Worm (Caenorhabditis elegans): Measurements from ENCODE around the gene fbxa-142.

DNA sequence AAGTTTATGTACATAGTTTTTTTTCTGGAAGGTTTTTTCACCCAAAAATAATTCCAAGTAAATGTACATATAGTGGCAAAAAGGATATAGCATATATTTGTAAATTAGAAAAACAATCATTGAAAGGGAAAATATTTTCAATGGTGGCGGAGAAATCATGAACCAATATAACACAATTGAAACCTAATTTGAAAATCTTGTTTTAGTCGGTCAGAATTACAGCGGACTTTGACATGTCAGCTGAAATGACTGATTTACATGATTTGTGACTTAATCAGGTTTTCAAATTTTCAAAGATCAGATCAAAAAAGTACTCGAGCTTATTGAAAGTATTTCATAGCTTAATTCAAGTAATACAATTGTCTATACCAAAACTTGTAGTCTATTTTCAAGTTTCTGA, 40.6 kb upstream of the fbxa-142 start, which contains the start of gene K05D4.9:
- TF ChIP-seq unc-62 (GFP tag; optimal IDR thresholded peaks at IDR 0.05) (no peak), lsy-2 (tag; optimal IDR thresholded peaks at IDR 0.05) (no peak), lin-13 (GFP tag; optimal IDR thresholded peaks at IDR 0.05) (no peak), hpl-2 (GFP tag; optimal IDR thresholded peaks at IDR 0.05) (no peak), pqm-1 (tag; optimal IDR thresholded peaks at IDR 0.05) (no peak), ztf-11 (tag; optimal IDR thresholded peaks at IDR 0.05) (no peak), lin-15B (tag; optimal IDR thresholded peaks at IDR 0.05) (no peak)
